Worm (Caenorhabditis elegans) whole organism, L4/young adult: Measurements from ENCODE around the gene sri-34.
"Not testable (repeated sequence)": the region's sequence is repeated elsewhere in the genome, so short reads cannot be mapped to it uniquely, and the experiment has no call there.

Source experiments
- W03F9.2 ChIP-seq: fragments of 150-350 bp; optimal IDR thresholded peaks from 2 replicates; lab custom pipeline; 2014; ENCODE audit warnings: missing biosample characterization, missing genetic modification characterization
- dao-5 ChIP-seq: sonication (generic microtip); optimal IDR thresholded peaks from 2 replicates; lab custom pipeline; 2016; ENCODE audit warnings: missing genotype, missing genetic modification characterization, moderate library complexity, missing compliant biosample characterization
- him-1 ChIP-seq: sonication (generic microtip); optimal IDR thresholded peaks from 2 replicates; lab custom pipeline; 2016; ENCODE audit warnings: missing genotype, missing genetic modification reagents, missing genetic modification characterization, missing compliant biosample characterization

Gene sri-34

DNA sequence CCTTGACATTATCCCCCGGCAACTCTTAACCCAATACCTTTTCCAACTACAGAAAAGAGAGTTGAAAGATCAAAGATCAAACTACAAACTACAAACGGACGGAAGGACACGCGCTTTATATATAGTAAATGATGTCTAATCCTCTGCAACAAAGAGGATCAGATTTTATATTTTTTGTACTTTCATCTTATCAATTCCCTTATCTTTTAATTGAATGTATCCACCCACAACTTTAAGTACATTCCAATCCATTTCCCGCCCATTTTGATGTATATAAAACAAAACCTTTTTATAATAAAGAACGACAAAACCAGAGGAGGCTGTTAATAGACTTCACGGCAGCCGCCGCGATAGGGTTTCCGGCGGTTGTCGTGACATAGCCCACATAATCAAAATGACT is 18.8 kb upstream of the sri-34 start, which contains the start of gene sri-40:
Gene sri-40 (plus strand): TSS at position 301 of the 400 bp plus-strand sequence.
- not testable (repeated sequence) for TF ChIP-seq dao-5, W03F9.2, him-1 (tag; lab: Kevin White, UChicago)

ce11 chrII:3172176-3172575 is 13.3 kb upstream of the sri-34 start, which contains the start of gene Y27F2A.10:
Gene Y27F2A.10, minus strand, starts transcription at chrII:3172276.
- TF ChIP-seq him-1 (tag; lab: Kevin White, UChicago) (no peak), W03F9.2 (tag; lab: Kevin White, UChicago) (no peak), dao-5 (tag; lab: Kevin White, UChicago) (no peak)

DNA sequence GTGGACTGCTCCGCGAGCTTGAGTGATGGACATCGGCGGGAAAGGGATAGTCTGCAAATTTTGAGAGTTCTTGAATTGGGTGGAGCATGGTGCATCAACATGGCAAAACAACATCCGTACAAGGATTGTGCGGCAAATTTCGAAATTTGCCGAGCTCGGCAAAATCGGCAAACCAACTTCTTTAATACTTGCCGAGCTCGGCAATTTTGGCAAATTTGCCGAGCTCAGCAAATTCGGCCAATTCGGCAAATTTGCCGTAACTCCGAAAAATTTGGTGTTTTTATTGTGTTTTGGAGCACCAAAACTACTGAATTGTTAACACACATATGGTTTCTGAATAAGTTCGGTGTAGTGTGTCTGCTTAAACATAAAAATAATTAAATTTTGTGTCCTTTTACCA is 11.2 kb upstream of the sri-34 start, which contains the start of gene fbxc-55:
Gene fbxc-55 (minus strand): TSS at position 101 of the 400 bp plus-strand sequence.
- no peak for TF ChIP-seq him-1 (tag; lab: Kevin White, UChicago)
- no peak for TF ChIP-seq W03F9.2 (tag; lab: Kevin White, UChicago)
- no peak for TF ChIP-seq dao-5 (tag; lab: Kevin White, UChicago)

DNA sequence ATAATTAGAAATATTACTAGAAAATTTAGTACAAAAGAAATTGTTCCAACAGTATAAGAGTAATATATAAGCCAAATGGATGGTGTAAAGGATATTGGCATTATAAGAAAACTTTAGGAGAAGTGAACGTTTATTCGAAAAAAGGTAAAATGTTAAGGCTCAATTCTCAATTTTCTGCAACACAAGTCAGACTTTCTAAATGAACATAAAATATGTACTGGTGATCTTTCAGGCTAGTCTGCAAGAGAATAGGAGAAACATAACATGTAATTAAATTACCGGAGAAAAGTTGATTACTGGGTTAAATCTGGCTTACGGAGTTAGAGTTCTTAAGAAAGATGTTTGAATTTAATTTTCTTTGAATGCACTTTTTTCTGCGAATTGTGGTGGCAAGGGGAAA is 2.1 kb downstream of the sri-34 start, which contains the start of gene sri-33:
Gene sri-33 (minus strand): TSS at position 101 of the 400 bp plus-strand sequence.
- TF ChIP-seq him-1 (tag; lab: Kevin White, UChicago) (no peak), W03F9.2 (tag; lab: Kevin White, UChicago) (no peak)

DNA sequence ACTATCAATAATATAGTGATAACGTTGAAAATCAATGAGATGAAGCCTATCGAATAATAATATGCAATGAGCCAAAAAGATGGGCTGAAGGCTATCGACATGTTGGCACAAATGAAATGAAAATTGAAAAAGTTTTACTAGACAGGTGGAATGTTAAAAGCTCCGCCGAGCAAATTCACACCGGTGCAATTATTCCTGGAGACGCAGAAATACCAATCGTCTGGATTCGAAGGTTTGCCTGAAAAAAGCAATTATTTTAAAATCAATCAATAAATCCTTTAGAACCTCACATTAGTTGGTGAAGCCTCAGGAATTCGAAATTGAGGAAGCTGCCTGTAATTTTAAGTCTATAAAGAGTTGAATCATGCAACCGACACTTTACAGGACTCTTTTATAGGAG is 4.5 kb downstream of the sri-34 start, which contains the start of gene sri-32:
Gene sri-32 (minus strand): TSS at position 101 of the 400 bp plus-strand sequence.
- TF ChIP-seq dao-5 (tag; lab: Kevin White, UChicago) = no peak
- no peak for TF ChIP-seq W03F9.2 (tag; lab: Kevin White, UChicago)
- no peak for TF ChIP-seq him-1 (tag; lab: Kevin White, UChicago)

DNA sequence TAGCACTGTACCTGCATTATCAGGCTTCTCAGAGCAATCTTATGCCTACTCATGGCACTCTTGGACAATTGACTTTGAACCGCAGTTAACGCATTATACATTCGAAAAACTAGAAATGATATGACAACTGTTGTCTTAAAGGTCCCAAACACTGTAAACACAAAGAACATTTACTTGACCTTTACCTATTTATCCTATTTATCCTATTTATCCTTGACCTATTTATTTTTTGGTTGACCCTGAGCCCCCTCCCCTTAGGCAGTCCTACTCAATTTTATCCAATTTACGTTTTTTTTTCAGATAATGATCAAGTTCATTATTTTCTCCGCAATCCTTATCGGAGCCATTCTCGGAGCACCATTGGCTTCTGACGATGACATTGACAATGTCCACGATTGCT is 7.3 kb downstream of the sri-34 start, which contains the start of the genes T10D4.14 and T10D4.19:
Gene T10D4.14 (minus strand): TSS at position 101 of the 400 bp plus-strand sequence.
Gene T10D4.19 (plus strand): TSS at position 304 of the 400 bp plus-strand sequence.
- TF ChIP-seq W03F9.2 (tag; lab: Kevin White, UChicago) (no peak), dao-5 (tag; lab: Kevin White, UChicago) (no peak), him-1 (tag; lab: Kevin White, UChicago) (no peak)

DNA sequence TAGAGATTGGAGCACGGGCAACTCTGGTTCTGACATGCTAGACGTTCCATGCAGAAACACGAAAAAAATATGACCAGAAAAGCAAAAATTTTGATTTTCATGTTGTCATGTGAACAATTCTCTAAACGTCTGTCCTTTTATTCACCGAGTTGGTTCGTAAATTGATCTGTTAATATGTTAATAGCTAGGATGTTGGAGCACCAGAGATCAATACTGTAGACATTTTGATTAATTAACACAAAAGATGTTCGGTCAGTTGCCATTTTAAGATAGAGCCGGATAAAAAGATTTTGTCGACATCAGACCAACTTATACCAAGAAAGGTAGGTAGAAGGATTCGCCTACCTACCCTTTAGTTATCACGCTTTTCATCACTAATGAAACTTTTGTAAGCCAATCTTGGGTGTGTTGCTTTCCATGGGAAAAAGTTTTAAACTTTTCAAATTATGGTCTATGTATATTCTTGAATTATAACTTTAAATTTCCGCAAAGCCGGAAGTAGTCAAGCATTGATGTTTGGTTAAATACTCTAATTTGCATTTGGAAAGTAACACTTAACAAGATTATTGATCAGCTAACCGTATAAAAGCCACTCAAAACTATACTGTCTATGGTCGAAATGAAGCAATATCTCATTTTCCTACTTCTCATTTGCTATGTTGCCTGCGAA is 9.2 kb downstream of the sri-34 start, which contains the start of the genes T10D4.11 and T10D4.1:
Gene T10D4.11 (minus strand): TSS at position 101 of the 670 bp plus-strand sequence.
Gene T10D4.1 (plus strand): TSS at position 620 of the 670 bp plus-strand sequence.
- TF ChIP-seq dao-5 (tag; lab: Kevin White, UChicago) = no peak
- no peak for TF ChIP-seq him-1 (tag; lab: Kevin White, UChicago)
- TF ChIP-seq W03F9.2 (tag; lab: Kevin White, UChicago) = no peak

DNA sequence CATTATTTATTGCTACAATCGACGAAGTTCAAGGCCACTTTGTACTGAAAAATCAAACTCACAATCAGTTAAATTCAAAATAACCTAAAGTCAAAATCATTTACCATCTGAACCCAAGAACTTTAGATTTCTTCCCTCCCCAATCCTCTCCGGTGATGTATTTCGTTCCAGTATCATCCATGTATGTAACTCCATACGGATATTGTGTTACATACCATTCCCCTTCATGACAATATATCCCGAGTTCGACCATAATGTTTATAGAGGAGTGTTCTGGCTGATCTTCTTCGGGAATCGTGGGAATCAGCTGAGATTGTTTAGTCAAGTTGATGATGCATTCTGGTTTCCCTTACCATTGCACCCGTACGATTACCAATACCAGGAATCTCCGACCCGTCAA is 10.5 kb downstream of the sri-34 start:
- no peak for TF ChIP-seq dao-5 (tag; lab: Kevin White, UChicago)
- TF ChIP-seq W03F9.2 (tag; lab: Kevin White, UChicago) = no peak
- TF ChIP-seq him-1 (tag; lab: Kevin White, UChicago) = no peak

ce11 chrII:3145842-3146241 is 13.0 kb downstream of the sri-34 start, which contains the start of gene T10D4.15:
Gene T10D4.15, plus strand, starts transcription at chrII:3146142.
- TF ChIP-seq dao-5 (tag; lab: Kevin White, UChicago) = no peak
- no peak for TF ChIP-seq W03F9.2 (tag; lab: Kevin White, UChicago)
- TF ChIP-seq him-1 (tag; lab: Kevin White, UChicago) = no peak

ce11 chrII:3144552-3144951 is 14.3 kb downstream of the sri-34 start, which contains the start of gene sri-43:
Gene sri-43, minus strand, starts transcription at chrII:3144652.
- not testable (repeated sequence) for TF ChIP-seq him-1, dao-5, W03F9.2 (tag; lab: Kevin White, UChicago)

DNA sequence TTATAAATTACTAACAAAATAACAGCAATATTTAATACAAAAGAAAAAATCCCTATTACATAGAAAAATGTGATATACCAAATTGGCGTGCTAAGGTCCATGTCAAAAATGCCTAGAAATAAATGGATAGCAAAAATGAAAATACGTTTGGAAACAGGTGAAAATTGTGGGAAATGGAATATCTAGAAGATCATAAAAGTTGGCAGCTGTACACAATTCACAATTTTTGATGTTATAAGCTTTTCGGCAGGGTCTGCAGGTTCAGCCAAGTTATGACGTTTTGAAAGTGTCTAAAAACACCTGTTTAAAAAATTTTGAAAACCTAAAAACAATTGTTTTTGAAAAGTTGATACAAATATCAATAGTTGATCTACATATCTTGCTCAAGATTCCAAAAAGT is 16.0 kb downstream of the sri-34 start, which contains the start of gene sri-42:
Gene sri-42 (minus strand): TSS at position 101 of the 400 bp plus-strand sequence.
- not testable (repeated sequence) for TF ChIP-seq W03F9.2, him-1, dao-5 (tag; lab: Kevin White, UChicago)

- no peak for TF ChIP-seq dao-5 (tag; lab: Kevin White, UChicago)
- no peak for TF ChIP-seq him-1 (tag; lab: Kevin White, UChicago)
- TF ChIP-seq W03F9.2 (tag; lab: Kevin White, UChicago) = no peak
These were observed 21.1 kb downstream of the sri-34 start, which contains the start of gene sri-54 for ce11 chrII:3137804-3138203. Gene sri-54, minus strand, starts transcription at chrII:3137904.

ce11 chrII:3135293-3135692 is 23.6 kb downstream of the sri-34 start:
- no peak for TF ChIP-seq dao-5 (tag; lab: Kevin White, UChicago)
- no peak for TF ChIP-seq W03F9.2 (tag; lab: Kevin White, UChicago)
- TF ChIP-seq him-1 (tag; lab: Kevin White, UChicago) = no peak
